Fruit fly (Drosophila melanogaster) whole organism, embryonic: ENCODE results near the gene CG1136.

Source experiments
- ATbp ChIP-seq: fragments of 200-800 bp; sonication (Bioruptor generic); optimal IDR thresholded peaks from 2 replicates; lab custom pipeline; 2017; ENCODE audit warnings: missing biosample characterization, mild to moderate bottlenecking, missing genetic modification characterization, missing genetic modification reagents
- B-H1 ChIP-seq: fragments of 200-800 bp; sonication (Bioruptor generic); IDR thresholded peaks from 3 replicates; pipeline ENCODE4 v1.3.6; 2022; ENCODE audit warnings: missing biosample characterization, missing genetic modification characterization
- CG10979 ChIP-seq: fragments of 200-800 bp; sonication (Bioruptor generic); optimal IDR thresholded peaks from 2 replicates; lab custom pipeline; 2018; ENCODE audit warnings: missing biosample characterization, mild to moderate bottlenecking, missing genetic modification characterization, moderate library complexity
- CG1233 ChIP-seq: fragments of 200-800 bp; sonication (Bioruptor generic); optimal IDR thresholded peaks from 4 replicates; lab custom pipeline; 2018; ENCODE audit warnings: missing biosample characterization, mild to moderate bottlenecking, missing genetic modification characterization
- CG12744 ChIP-seq: fragments of 200-800 bp; sonication (Bioruptor generic); optimal IDR thresholded peaks from 2 replicates; lab custom pipeline; 2016; ENCODE audit warnings: missing biosample characterization, missing genetic modification characterization
- CG1603 ChIP-seq: fragments of 200-800 bp; sonication (Bioruptor generic); optimal IDR thresholded peaks from 2 replicates; lab custom pipeline; 2019; ENCODE audit warnings: missing biosample characterization, mild to moderate bottlenecking, missing genetic modification characterization, moderate library complexity
- CG18011 ChIP-seq: fragments of 200-800 bp; sonication (Bioruptor generic); optimal IDR thresholded peaks from 2 replicates; lab custom pipeline; 2017; ENCODE audit warnings: missing biosample characterization, missing genetic modification characterization, mild to moderate bottlenecking, moderate library complexity, missing genotype
- CG1832 ChIP-seq: fragments of 200-800 bp; sonication (Bioruptor generic); optimal IDR thresholded peaks from 2 replicates; lab custom pipeline; 2017; ENCODE audit warnings: missing biosample characterization, mild to moderate bottlenecking, missing genetic modification characterization, inconsistent platforms
- CG18619 ChIP-seq: fragments of 200-800 bp; sonication (Bioruptor generic); optimal IDR thresholded peaks from 3 replicates; lab custom pipeline; 2017; ENCODE audit warnings: missing biosample characterization, mild to moderate bottlenecking, missing genetic modification characterization
- CG18764 ChIP-seq: fragments of 200-800 bp; sonication (Bioruptor generic); optimal IDR thresholded peaks from 3 replicates; lab custom pipeline; 2016; ENCODE audit warnings: missing biosample characterization, missing genetic modification characterization
- CG2129 ChIP-seq: fragments of 200-800 bp; sonication (Bioruptor generic); IDR thresholded peaks from 2 replicates; pipeline ENCODE4 v1.3.6; 2022; ENCODE audit warnings: missing biosample characterization, missing genetic modification characterization; ENCODE audit not compliant: partially characterized antibody
- CG2678 ChIP-seq: fragments of 200-800 bp; sonication (Bioruptor generic); optimal IDR thresholded peaks from 3 replicates; lab custom pipeline; 2019; ENCODE audit warnings: missing biosample characterization, mild to moderate bottlenecking, missing genetic modification characterization, moderate library complexity
- CG3163 ChIP-seq: fragments of 200-800 bp; sonication (Bioruptor generic); optimal IDR thresholded peaks from 3 replicates; lab custom pipeline; 2016; ENCODE audit warnings: missing biosample characterization, missing genetic modification characterization
- CG3847 ChIP-seq: fragments of 200-800 bp; sonication (Bioruptor generic); IDR thresholded peaks from 2 replicates; pipeline ENCODE4 v1.3.6; 2022; ENCODE audit warnings: missing biosample characterization, missing genetic modification characterization
- CG3995 ChIP-seq: fragments of 200-800 bp; sonication (Bioruptor generic); optimal IDR thresholded peaks from 3 replicates; lab custom pipeline; 2016; ENCODE audit warnings: missing biosample characterization, missing genetic modification characterization
- CG4282 ChIP-seq: fragments of 200-800 bp; sonication (Bioruptor generic); optimal IDR thresholded peaks from 2 replicates; lab custom pipeline; 2016; ENCODE audit warnings: missing biosample characterization, missing genetic modification characterization
- CG6254 ChIP-seq: fragments of 200-800 bp; sonication (Bioruptor generic); optimal IDR thresholded peaks from 3 replicates; lab custom pipeline; 2017; ENCODE audit warnings: mild to moderate bottlenecking, missing biosample characterization, missing genetic modification reagents, missing genetic modification characterization
- CG9437 ChIP-seq: fragments of 200-800 bp; sonication (Bioruptor generic); optimal IDR thresholded peaks from 2 replicates; lab custom pipeline; 2018; ENCODE audit warnings: missing biosample characterization, mild to moderate bottlenecking, missing genetic modification characterization
- CoRest ChIP-seq: fragments of 200-800 bp; sonication (Bioruptor generic); optimal IDR thresholded peaks from 3 replicates; lab custom pipeline; 2018; ENCODE audit warnings: missing biosample characterization, mild to moderate bottlenecking, missing genetic modification characterization, moderate library complexity
- Dfd ChIP-seq, 2 experiments: fragments of >200 bp; optimal IDR thresholded peaks; 2 replicates each; lab custom pipeline; 2017; ENCODE audit warnings: missing biosample characterization in 2 of 2, missing genetic modification characterization in 2 of 2
- E2f2 ChIP-seq: fragments of 200-800 bp; sonication (Bioruptor generic); IDR thresholded peaks from 2 replicates; pipeline ENCODE4 v1.3.6; 2022; ENCODE audit warnings: missing biosample characterization, missing genetic modification characterization
- Eip74EF ChIP-seq, 2 experiments: fragments of 200-800 bp in 1 of 2; fragments of >200 bp in 1 of 2; sonication (Bioruptor generic) in 1 of 2; optimal IDR thresholded peaks; 2 replicates each; lab custom pipeline; 2017 to 2019; ENCODE audit warnings: missing biosample characterization in 2 of 2, missing genetic modification characterization in 2 of 2, mild to moderate bottlenecking in 1 of 2, moderate library complexity in 1 of 2
- Ets97D ChIP-seq: fragments of 200-800 bp; sonication (Bioruptor generic); optimal IDR thresholded peaks from 3 replicates; lab custom pipeline; 2016; ENCODE audit warnings: missing biosample characterization, missing genetic modification characterization
- HHEX ChIP-seq: fragments of 200-800 bp; sonication (Bioruptor generic); optimal IDR thresholded peaks from 3 replicates; lab custom pipeline; 2017; ENCODE audit warnings: missing biosample characterization, mild to moderate bottlenecking, missing genetic modification characterization, missing genetic modification reagents
- MESR4 ChIP-seq: fragments of 200-800 bp; sonication (Bioruptor generic); optimal IDR thresholded peaks from 2 replicates; lab custom pipeline; 2018; ENCODE audit warnings: missing biosample characterization, mild to moderate bottlenecking, missing genetic modification characterization, moderate library complexity
- Meics ChIP-seq: fragments of 200-800 bp; sonication (Bioruptor generic); optimal IDR thresholded peaks from 2 replicates; lab custom pipeline; 2017; ENCODE audit warnings: missing biosample characterization, mild to moderate bottlenecking, missing genetic modification characterization
- amos ChIP-seq: fragments of 200-800 bp; sonication (Bioruptor generic); IDR thresholded peaks from 2 replicates; pipeline ENCODE4 v1.3.6; 2022; ENCODE audit warnings: missing biosample characterization, missing genetic modification characterization; ENCODE audit not compliant: partially characterized antibody
- ase ChIP-seq: fragments of 200-800 bp; sonication (Bioruptor generic); IDR thresholded peaks from 3 replicates; pipeline ENCODE4 v1.3.6; 2022; ENCODE audit warnings: missing biosample characterization, missing genetic modification characterization
- bsh ChIP-seq, 2 experiments: fragments of 200-800 bp; sonication (Bioruptor generic); optimal IDR thresholded peaks; 2 replicates each; lab custom pipeline; 2017 to 2018; ENCODE audit warnings: mild to moderate bottlenecking in 2 of 2, missing biosample characterization in 2 of 2, missing genetic modification characterization in 2 of 2, moderate library complexity in 1 of 2
- chif ChIP-seq, 2 experiments: fragments of 200-800 bp; sonication (Bioruptor generic); optimal IDR thresholded peaks; 3 replicates each; lab custom pipeline; 2016; ENCODE audit warnings: missing biosample characterization in 2 of 2, missing genetic modification characterization in 2 of 2
- croc ChIP-seq: fragments of 200-800 bp; sonication (Bioruptor generic); conservative IDR thresholded peaks from 3 replicates; pipeline ENCODE4 v1.3.6; 2022; ENCODE audit warnings: missing biosample characterization, missing genetic modification characterization
- danr ChIP-seq: fragments of 200-800 bp; sonication (Bioruptor generic); IDR thresholded peaks from 2 replicates; pipeline ENCODE4 v1.3.6; 2022; ENCODE audit warnings: missing biosample characterization, missing genetic modification characterization
- dmrt99B ChIP-seq: fragments of 200-800 bp; sonication (Bioruptor generic); optimal IDR thresholded peaks from 2 replicates; lab custom pipeline; 2018; ENCODE audit warnings: missing biosample characterization, mild to moderate bottlenecking, missing genetic modification characterization, moderate library complexity
- hbn ChIP-seq: fragments of 200-800 bp; sonication (Bioruptor generic); IDR thresholded peaks from 2 replicates; pipeline ENCODE4 v1.3.6; 2022; ENCODE audit warnings: missing biosample characterization, missing genetic modification characterization; ENCODE audit not compliant: partially characterized antibody
- ken ChIP-seq: fragments of 200-800 bp; sonication (Bioruptor generic); IDR thresholded peaks from 3 replicates; pipeline ENCODE4 v1.3.6; 2022; ENCODE audit warnings: missing biosample characterization, missing genetic modification characterization
- oc ChIP-seq: fragments of 200-800 bp; sonication (Bioruptor generic); optimal IDR thresholded peaks from 2 replicates; lab custom pipeline; 2018; ENCODE audit warnings: missing biosample characterization, mild to moderate bottlenecking, missing genetic modification characterization, moderate library complexity
- p53 ChIP-seq: fragments of 200-800 bp; sonication (Bioruptor generic); optimal IDR thresholded peaks from 2 replicates; lab custom pipeline; 2016; ENCODE audit warnings: missing biosample characterization, missing genetic modification characterization
- pho ChIP-seq: fragments of 200-800 bp; sonication (Bioruptor generic); optimal IDR thresholded peaks from 2 replicates; lab custom pipeline; 2016; ENCODE audit warnings: missing biosample characterization, missing genetic modification characterization
- pnt ChIP-seq: fragments of 200-800 bp; sonication (Bioruptor generic); optimal IDR thresholded peaks from 3 replicates; lab custom pipeline; 2016; ENCODE audit warnings: missing biosample characterization, missing genetic modification characterization
- prd ChIP-seq, 3 experiments: fragments of >200 bp in 2 of 3; fragments of 200-800 bp in 1 of 3; sonication (Bioruptor generic) in 1 of 3; optimal IDR thresholded peaks in 2 of 3; IDR thresholded peaks in 1 of 3; 2 replicates in 2 of 3; 3 replicates in 1 of 3; pipeline versions ENCODE4 v1.3.6 to Lab custom; 2017 to 2022; ENCODE audit warnings: missing biosample characterization in 1 of 3, missing genetic modification characterization in 1 of 3
- pros ChIP-seq: fragments of 200-800 bp; sonication (Bioruptor generic); optimal IDR thresholded peaks from 3 replicates; lab custom pipeline; 2019; ENCODE audit warnings: missing biosample characterization, mild to moderate bottlenecking, missing genetic modification characterization, moderate library complexity
- pum ChIP-seq: fragments of 200-800 bp; sonication (Bioruptor generic); optimal IDR thresholded peaks from 2 replicates; lab custom pipeline; 2016; ENCODE audit warnings: missing biosample characterization, missing genetic modification characterization
- run ChIP-seq: fragments of 200-800 bp; sonication (Bioruptor generic); optimal IDR thresholded peaks from 3 replicates; lab custom pipeline; 2018; ENCODE audit warnings: missing biosample characterization, mild to moderate bottlenecking, missing genetic modification characterization
- sc ChIP-seq, 3 experiments: fragments of >200 bp in 2 of 3; fragments of 200-800 bp in 1 of 3; sonication (Bioruptor generic) in 1 of 3; optimal IDR thresholded peaks; 2 replicates in 2 of 3; 3 replicates in 1 of 3; lab custom pipeline; 2017; ENCODE audit warnings: mild to moderate bottlenecking in 1 of 3, missing biosample characterization in 1 of 3, missing genetic modification characterization in 1 of 3, missing genetic modification reagents in 1 of 3
- sim ChIP-seq: fragments of 200-800 bp; sonication (Bioruptor generic); IDR thresholded peaks from 2 replicates; pipeline ENCODE4 v1.3.6; 2022; ENCODE audit warnings: missing biosample characterization, missing genetic modification characterization
- sna ChIP-seq: fragments of 200-800 bp; sonication (Bioruptor generic); IDR thresholded peaks from 2 replicates; pipeline ENCODE4 v1.3.6; 2022; ENCODE audit warnings: missing biosample characterization, missing genetic modification characterization; ENCODE audit not compliant: partially characterized antibody
- tx ChIP-seq: fragments of 200-800 bp; sonication (Bioruptor generic); optimal IDR thresholded peaks from 2 replicates; lab custom pipeline; 2016; ENCODE audit warnings: missing biosample characterization, missing genetic modification characterization

Gene CG1136

dm6 chr3L:4108844-4109494 lies 62.6 kb downstream of the CG1136 start (continued):
- TF ChIP-seq HHEX (GFP tag; lab: Kevin White, UChicago) (peak; percentile 79), Meics (peak; percentile 83), sna (GFP tag; lab: Robert Waterston, UW) (no peak), croc (GFP tag; lab: Robert Waterston, UW) (peak; percentile 67), amos (GFP tag; lab: Robert Waterston, UW) (no peak), CG3163 (GFP tag; lab: Kevin White, UChicago) (no peak), bsh (GFP tag; optimal IDR thresholded peaks at IDR 0.05; lab: Kevin White, UChicago) (peak; percentile 21 to 73), run (tag; lab: Kevin White, UChicago) (peak; percentile 29), sc (optimal IDR thresholded peaks at IDR 0.05; lab: Kevin White, UChicago) (no peak), sc (GFP tag; optimal IDR thresholded peaks at IDR 0.05; lab: Kevin White, UChicago) (peak; percentile 59), E2f2 (0 out of 2 replicates have a peak, but pooled peaks have one; percentile 29), CoRest (tag; lab: Kevin White, UChicago) (peak; percentile 87), CG3847 (GFP tag; lab: Robert Waterston, UW) (peak; percentile 57; the same call in 1 of the 2 replicates), ATbp (GFP tag; lab: Kevin White, UChicago) (peak; percentile 68), Ets97D (GFP tag; lab: Kevin White, UChicago) (peak; percentile 38), chif (GFP tag; optimal IDR thresholded peaks at IDR 0.05; lab: Kevin White, UChicago) (peak; percentile 61 to 68), CG6254 (GFP tag; lab: Kevin White, UChicago) (peak; percentile 64), CG18764 (peak; percentile 42), ken (GFP tag; lab: Robert Waterston, UW) (peak; percentile 51; the same call in 1 of the 3 replicates), p53 (no peak), CG12744 (GFP tag; lab: Kevin White, UChicago) (peak; percentile 31), sim (GFP tag; lab: Robert Waterston, UW) (peak; percentile 71), pnt (peak; percentile 20), Eip74EF (GFP tag; optimal IDR thresholded peaks at IDR 0.05; lab: Kevin White, UChicago) (peak in 1 of 2 experiments; percentile 80), prd (optimal IDR thresholded peaks at IDR 0.05; lab: Kevin White, UChicago) (no peak), prd (GFP tag; IDR thresholded peaks at IDR 0.05; lab: Robert Waterston, UW) (peak; percentile 71), CG1603 (peak; percentile 54), pros (GFP tag; lab: Kevin White, UChicago) (no peak), CG18619 (peak; percentile 72), ase (GFP tag; lab: Robert Waterston, UW) (no peak), dmrt99B (tag; lab: Kevin White, UChicago) (peak; percentile 90), pho (GFP tag; lab: Kevin White, UChicago) (no peak), pum (GFP tag; lab: Kevin White, UChicago) (peak; percentile 62), CG2678 (tag; lab: Kevin White, UChicago) (peak; percentile 90), oc (tag; lab: Kevin White, UChicago) (peak; percentile 41), CG1233 (GFP tag; lab: Kevin White, UChicago) (peak; percentile 80), CG18011 (peak; percentile 44), CG2129 (no peak), CG3995 (GFP tag; lab: Kevin White, UChicago) (peak; percentile 24), Dfd (GFP tag; optimal IDR thresholded peaks at IDR 0.05; lab: Kevin White, UChicago) (no peak), CG10979 (peak; percentile 84), hbn (GFP tag; lab: Robert Waterston, UW) (no peak), CG9437 (GFP tag; lab: Kevin White, UChicago) (peak; percentile 74), MESR4 (no peak), CG1832 (no peak), danr (GFP tag; lab: Robert Waterston, UW) (peak; percentile 69; the same call in 1 of the 2 replicates), B-H1 (GFP tag; lab: Robert Waterston, UW) (0 out of 3 replicates have a peak, but pooled peaks have one; percentile 18), CG4282 (GFP tag; lab: Kevin White, UChicago) (no peak), tx (GFP tag; lab: Kevin White, UChicago) (peak; percentile 49)
